Worm (Caenorhabditis elegans) whole organism, L4/young adult: ENCODE results near the gene fbxc-52.
A peak's percentile ranks its signal among the peaks of the same experiment; 100 is the strongest.

Experiments used
- W03F9.2 ChIP-seq: fragments of 150-350 bp; optimal IDR thresholded peaks from 2 replicates; lab custom pipeline; 2014; ENCODE audit warnings: missing biosample characterization, missing genetic modification characterization
- dao-5 ChIP-seq: sonication (generic microtip); optimal IDR thresholded peaks from 2 replicates; lab custom pipeline; 2016; ENCODE audit warnings: missing genotype, missing genetic modification characterization, moderate library complexity, missing compliant biosample characterization
- him-1 ChIP-seq: sonication (generic microtip); optimal IDR thresholded peaks from 2 replicates; lab custom pipeline; 2016; ENCODE audit warnings: missing genotype, missing genetic modification reagents, missing genetic modification characterization, missing compliant biosample characterization

The fbxc-52 gene

ce11 chrII:3716961-3717360, at the start of gene fbxc-52:
fbxc-52 (plus strand) TSS chrII:3717261.
- no peak for TF ChIP-seq dao-5 (tag; lab: Kevin White, UChicago)
- no peak for TF ChIP-seq him-1 (tag; lab: Kevin White, UChicago)
- TF ChIP-seq W03F9.2, result no peak

DNA sequence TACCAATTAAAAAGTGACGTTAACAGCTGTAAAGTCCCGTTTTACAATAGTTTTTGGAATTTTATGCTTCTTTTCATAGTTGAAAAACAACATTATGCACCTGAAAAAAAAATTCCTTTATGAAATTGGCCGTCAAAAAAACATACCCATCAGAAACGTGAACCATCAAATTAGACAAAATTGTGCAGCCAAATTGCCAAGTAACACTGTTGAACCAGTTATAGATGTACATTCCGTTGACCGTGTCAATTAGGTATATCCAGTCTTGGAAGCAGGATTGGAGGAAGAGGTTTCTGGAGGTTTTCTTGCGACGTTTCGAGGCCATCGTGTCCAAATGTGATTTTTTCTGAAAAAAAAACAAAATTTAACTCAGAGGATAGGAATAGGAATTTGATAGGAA, 47.7 kb upstream of the fbxc-52 start, which contains the start of gene srx-97:
srx-97 (minus strand) TSS at position 101 of the 400 bp plus-strand sequence.
- TF ChIP-seq W03F9.2 (no peak), dao-5 (tag; lab: Kevin White, UChicago) (no peak), him-1 (tag; lab: Kevin White, UChicago) (no peak)

- TF ChIP-seq dao-5 (tag; lab: Kevin White, UChicago), result no peak
- TF ChIP-seq W03F9.2, result no peak
- TF ChIP-seq him-1 (tag; lab: Kevin White, UChicago), result no peak
Observed at ce11 chrII:3670956-3671355, 46.1 kb upstream of the fbxc-52 start, which contains the start of gene srx-98. srx-98 (minus strand) TSS chrII:3671056.

- TF ChIP-seq him-1 (tag; lab: Kevin White, UChicago), result no peak
- TF ChIP-seq dao-5 (tag; lab: Kevin White, UChicago), result no peak
- TF ChIP-seq W03F9.2, result no peak
Observed at ce11 chrII:3673493-3673892, 43.6 kb upstream of the fbxc-52 start, which contains the start of gene sea-1. sea-1 (minus strand) TSS chrII:3673593.

ce11 chrII:3675176-3675575, 41.9 kb upstream of the fbxc-52 start, which contains the start of gene F19B10.2:
F19B10.2 (plus strand) TSS chrII:3675476.
- TF ChIP-seq dao-5 (tag; lab: Kevin White, UChicago) (no peak), him-1 (tag; lab: Kevin White, UChicago) (no peak), W03F9.2 (no peak)

- no peak for TF ChIP-seq dao-5 (tag; lab: Kevin White, UChicago)
- TF ChIP-seq W03F9.2, result no peak
- TF ChIP-seq him-1 (tag; lab: Kevin White, UChicago), result no peak
Observed at ce11 chrII:3678978-3679377, 38.1 kb upstream of the fbxc-52 start.

ce11 chrII:3680366-3680765, 36.7 kb upstream of the fbxc-52 start:
- no peak for TF ChIP-seq W03F9.2
- no peak for TF ChIP-seq dao-5 (tag; lab: Kevin White, UChicago)
- TF ChIP-seq him-1 (tag; lab: Kevin White, UChicago), result no peak

DNA sequence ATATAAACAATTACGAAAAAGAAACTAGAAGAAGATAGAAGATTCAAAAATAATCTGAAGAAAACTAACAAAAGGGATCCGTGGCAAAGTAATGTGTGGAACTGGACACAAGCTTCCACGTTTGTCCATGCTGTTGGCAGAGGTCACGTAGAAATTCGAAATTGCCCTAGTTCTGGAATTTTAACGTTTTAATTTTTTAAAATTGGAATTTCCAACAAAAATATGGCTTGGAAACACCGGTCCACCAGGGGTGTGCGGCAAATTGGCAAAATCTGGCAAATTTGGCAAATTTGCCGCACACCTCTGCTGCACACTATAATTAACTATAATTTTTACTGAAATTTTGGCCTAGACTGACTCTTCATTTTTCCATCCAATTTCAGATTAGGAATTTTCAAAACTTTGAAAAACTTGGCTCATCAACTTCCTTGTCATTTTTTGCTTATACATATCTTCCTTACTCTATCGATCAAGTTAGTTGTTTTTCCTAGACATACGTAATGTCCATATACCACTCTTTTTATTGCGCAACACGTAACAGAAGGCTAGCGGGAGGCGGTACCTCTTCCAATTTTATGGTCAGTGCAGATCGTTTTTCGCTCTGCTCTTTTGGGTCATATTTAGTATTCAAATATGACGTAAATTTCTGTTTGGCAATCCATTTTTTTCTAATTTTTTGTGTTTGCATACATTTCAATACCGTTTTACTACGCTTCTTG, 35.5 kb upstream of the fbxc-52 start, which contains the start of gene F19B10.10:
F19B10.10 (minus strand) TSS at position 51 of the 719 bp plus-strand sequence.
- TF ChIP-seq W03F9.2 (no peak), him-1 (tag; lab: Kevin White, UChicago) (no peak), dao-5 (tag; lab: Kevin White, UChicago) (no peak)

ce11 chrII:3682770-3683234, 34.3 kb upstream of the fbxc-52 start, which contains the start of gene F19B10.1:
F19B10.1 (plus strand) TSS chrII:3683184.
- TF ChIP-seq W03F9.2 (peak; percentile 67), dao-5 (tag; lab: Kevin White, UChicago) (no peak), him-1 (tag; lab: Kevin White, UChicago) (no peak)

DNA sequence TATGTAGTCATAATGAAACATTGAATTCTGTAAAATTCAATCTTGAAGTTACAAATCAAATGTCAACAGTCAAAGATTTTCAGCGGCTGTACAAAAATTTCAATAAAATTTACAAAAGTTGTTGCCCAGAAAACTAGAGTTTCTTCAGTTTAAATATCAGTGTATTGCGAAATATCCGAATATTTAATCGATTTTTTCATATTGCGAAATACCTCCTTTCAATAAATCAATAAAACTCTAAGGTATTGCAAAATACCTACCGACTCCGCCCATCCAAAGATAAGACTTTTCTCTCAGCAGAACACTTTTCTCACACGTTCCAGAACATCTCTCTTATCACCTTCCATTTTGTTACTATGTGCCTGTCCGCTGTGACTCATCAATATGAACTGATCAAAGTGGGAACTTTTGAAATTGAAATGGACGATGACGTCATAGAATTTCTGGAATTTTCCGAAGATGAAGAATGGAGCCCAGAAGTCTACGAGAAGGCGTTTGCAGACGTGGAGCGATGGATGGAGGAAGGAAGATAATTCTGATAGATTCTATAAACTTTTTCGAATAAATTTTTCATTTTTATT, 32.5 kb upstream of the fbxc-52 start:
- TF ChIP-seq dao-5 (tag; lab: Kevin White, UChicago), result no peak
- no peak for TF ChIP-seq W03F9.2
- no peak for TF ChIP-seq him-1 (tag; lab: Kevin White, UChicago)

- TF ChIP-seq W03F9.2 (no peak), him-1 (tag; lab: Kevin White, UChicago) (no peak), dao-5 (tag; lab: Kevin White, UChicago) (no peak)
Observed at ce11 chrII:3688333-3688732, 28.7 kb upstream of the fbxc-52 start, which contains the start of gene ifas-1. ifas-1 (minus strand) TSS chrII:3688719.

ce11 chrII:3690646-3691045, 26.4 kb upstream of the fbxc-52 start, which contains the start of gene srx-101:
srx-101 (minus strand) TSS chrII:3690746.
- TF ChIP-seq W03F9.2, result no peak
- no peak for TF ChIP-seq him-1 (tag; lab: Kevin White, UChicago)
- TF ChIP-seq dao-5 (tag; lab: Kevin White, UChicago), result no peak

- no peak for TF ChIP-seq him-1 (tag; lab: Kevin White, UChicago)
Observed at ce11 chrII:3694664-3695063, 22.4 kb upstream of the fbxc-52 start, which contains the start of gene srx-102. srx-102 (minus strand) TSS chrII:3694764.

- TF ChIP-seq dao-5 (tag; lab: Kevin White, UChicago), result no peak
- TF ChIP-seq him-1 (tag; lab: Kevin White, UChicago), result no peak
- no peak for TF ChIP-seq W03F9.2
Observed at ce11 chrII:3699591-3699990, 17.5 kb upstream of the fbxc-52 start, which contains the start of gene srx-104. srx-104 (minus strand) TSS chrII:3699691.
